Worm (Caenorhabditis elegans) whole organism, L4 larva: ENCODE results near the gene dod-24.

Experiments used
- daf-12 ChIP-seq: fragments of 150-350 bp; optimal IDR thresholded peaks from 2 replicates; lab custom pipeline; 2014; ENCODE audit warnings: missing biosample characterization, missing genetic modification reagents, missing genetic modification characterization
- jun-1 ChIP-seq: fragments of 150-350 bp; optimal IDR thresholded peaks from 2 replicates; lab custom pipeline; 2014; ENCODE audit warnings: missing biosample characterization, missing genetic modification reagents, missing genetic modification characterization
- lin-15B ChIP-seq: fragments of 150-350 bp; sonication (generic microtip); optimal IDR thresholded peaks from 3 replicates; lab custom pipeline; 2014; ENCODE audit warnings: missing biosample characterization, missing genetic modification characterization

- no peak for TF ChIP-seq jun-1 (tag; lab: Kevin White, UChicago)
- no peak for TF ChIP-seq lin-15B (tag; lab: Kevin White, UChicago)
- no peak for TF ChIP-seq daf-12 (tag; lab: Kevin White, UChicago)
These were observed 38.6 kb downstream of the dod-24 start, which contains the start of gene K08D8.2 for ce11 chrIV:12902430-12903110.
